Fruit fly (Drosophila melanogaster) whole organism, embryonic: ENCODE measurements around the gene CG11454.
A peak's percentile ranks its signal among the peaks of the same experiment; 100 is the strongest.

Source experiments
- Abd-B ChIP-seq: fragments of 200-800 bp; sonication (Bioruptor generic); optimal IDR thresholded peaks from 2 replicates; lab custom pipeline; 2018; ENCODE audit warnings: missing biosample characterization, mild to moderate bottlenecking, missing genetic modification characterization, moderate library complexity
- B-H2 ChIP-seq: fragments of 200-800 bp; sonication (Bioruptor generic); optimal IDR thresholded peaks from 2 replicates; lab custom pipeline; 2018; ENCODE audit warnings: missing biosample characterization, mild to moderate bottlenecking, missing genetic modification characterization
- Bdp1 ChIP-seq: fragments of 200-800 bp; sonication (Bioruptor generic); optimal IDR thresholded peaks from 3 replicates; lab custom pipeline; 2016; ENCODE audit warnings: missing biosample characterization, missing genetic modification characterization
- Bteb2 ChIP-seq: fragments of 200-800 bp; sonication (Bioruptor generic); optimal IDR thresholded peaks from 2 replicates; lab custom pipeline; 2016; ENCODE audit warnings: missing biosample characterization, missing genetic modification characterization
- CG10209 ChIP-seq: fragments of 200-800 bp; sonication (Bioruptor generic); optimal IDR thresholded peaks from 3 replicates; lab custom pipeline; 2017; ENCODE audit warnings: missing biosample characterization, mild to moderate bottlenecking, missing genetic modification characterization, missing genetic modification reagents
- CG12104 ChIP-seq: fragments of 200-800 bp; sonication (Bioruptor generic); optimal IDR thresholded peaks from 3 replicates; lab custom pipeline; 2016; ENCODE audit warnings: missing biosample characterization, missing genetic modification characterization
- CG12219 ChIP-seq: fragments of 200-800 bp; sonication (Bioruptor generic); optimal IDR thresholded peaks from 3 replicates; lab custom pipeline; 2018; ENCODE audit warnings: missing biosample characterization, mild to moderate bottlenecking, missing genetic modification characterization
- CG1233 ChIP-seq: fragments of 200-800 bp; sonication (Bioruptor generic); optimal IDR thresholded peaks from 4 replicates; lab custom pipeline; 2018; ENCODE audit warnings: missing biosample characterization, mild to moderate bottlenecking, missing genetic modification characterization
- CG13624 ChIP-seq: fragments of 200-800 bp; sonication (Bioruptor generic); optimal IDR thresholded peaks from 2 replicates; lab custom pipeline; 2016; ENCODE audit warnings: missing biosample characterization, missing genetic modification characterization
- CG14667 ChIP-seq: fragments of 200-800 bp; sonication (Bioruptor generic); IDR thresholded peaks from 2 replicates; pipeline ENCODE4 v1.3.6; 2022; ENCODE audit warnings: missing biosample characterization, missing genetic modification characterization
- CG15011 ChIP-seq: fragments of 200-800 bp; sonication (Bioruptor generic); optimal IDR thresholded peaks from 3 replicates; lab custom pipeline; 2018; ENCODE audit warnings: missing biosample characterization, mild to moderate bottlenecking, missing genetic modification characterization
- CG15073 ChIP-seq: fragments of 200-800 bp; sonication (Bioruptor generic); optimal IDR thresholded peaks from 2 replicates; lab custom pipeline; 2016; ENCODE audit warnings: missing biosample characterization, missing genetic modification characterization
- CG18619 ChIP-seq: fragments of 200-800 bp; sonication (Bioruptor generic); optimal IDR thresholded peaks from 3 replicates; lab custom pipeline; 2017; ENCODE audit warnings: missing biosample characterization, mild to moderate bottlenecking, missing genetic modification characterization
- CG31388 ChIP-seq: fragments of 200-800 bp; sonication (Bioruptor generic); optimal IDR thresholded peaks from 2 replicates; lab custom pipeline; 2016; ENCODE audit warnings: missing biosample characterization, missing genetic modification characterization
- CG6175 ChIP-seq: fragments of 200-800 bp; sonication (Bioruptor generic); IDR thresholded peaks from 3 replicates; pipeline ENCODE4 v1.3.6; 2022; ENCODE audit warnings: missing biosample characterization, missing genetic modification characterization
- CG6854 ChIP-seq: fragments of 200-800 bp; sonication (Bioruptor generic); optimal IDR thresholded peaks from 3 replicates; lab custom pipeline; 2017; ENCODE audit warnings: missing biosample characterization, mild to moderate bottlenecking, missing genetic modification characterization
- CG8281 ChIP-seq: fragments of 200-800 bp; sonication (Bioruptor generic); optimal IDR thresholded peaks from 2 replicates; lab custom pipeline; 2018; ENCODE audit warnings: missing biosample characterization, mild to moderate bottlenecking, missing genetic modification characterization, moderate library complexity
- CG8924 ChIP-seq: fragments of 200-800 bp; optimal IDR thresholded peaks from 3 replicates; lab custom pipeline; 2019; ENCODE audit warnings: missing biosample characterization, mild to moderate bottlenecking, missing genetic modification characterization, moderate library complexity
- CG9609 ChIP-seq: fragments of 200-800 bp; sonication (Bioruptor generic); optimal IDR thresholded peaks from 3 replicates; lab custom pipeline; 2016; ENCODE audit warnings: missing biosample characterization, missing genetic modification characterization
- CkIIα-i1 ChIP-seq: fragments of 200-800 bp; sonication (Bioruptor generic); IDR thresholded peaks from 2 replicates; pipeline ENCODE4 v1.3.6; 2022; ENCODE audit warnings: missing biosample characterization, missing genetic modification characterization
- CoRest ChIP-seq: fragments of 200-800 bp; sonication (Bioruptor generic); optimal IDR thresholded peaks from 3 replicates; lab custom pipeline; 2018; ENCODE audit warnings: missing biosample characterization, mild to moderate bottlenecking, missing genetic modification characterization, moderate library complexity
- Dfd ChIP-seq, 2 experiments: fragments of >200 bp; optimal IDR thresholded peaks; 2 replicates each; lab custom pipeline; 2017; ENCODE audit warnings: missing biosample characterization in 2 of 2, missing genetic modification characterization in 2 of 2
- Dll ChIP-seq: fragments of 200-800 bp; sonication (Bioruptor generic); IDR thresholded peaks from 4 replicates; pipeline ENCODE4 v1.3.6; 2022; ENCODE audit warnings: missing biosample characterization, missing genetic modification characterization; ENCODE audit not compliant: partially characterized antibody
- Doc2 ChIP-seq: fragments of 200-800 bp; sonication (Bioruptor generic); IDR thresholded peaks from 2 replicates; pipeline ENCODE4 v1.3.6; 2022; ENCODE audit warnings: missing biosample characterization, missing genetic modification characterization
- E2f1 ChIP-seq: fragments of 200-800 bp; sonication (Bioruptor generic); IDR thresholded peaks from 2 replicates; pipeline ENCODE4 v1.3.6; 2022; ENCODE audit warnings: missing biosample characterization, missing genetic modification characterization
- E2f2 ChIP-seq: fragments of 200-800 bp; sonication (Bioruptor generic); IDR thresholded peaks from 2 replicates; pipeline ENCODE4 v1.3.6; 2022; ENCODE audit warnings: missing biosample characterization, missing genetic modification characterization
- Gsc ChIP-seq: fragments of 200-800 bp; sonication (Bioruptor generic); IDR thresholded peaks from 2 replicates; pipeline ENCODE4 v1.3.6; 2022; ENCODE audit warnings: missing biosample characterization, missing genetic modification characterization
- H15 ChIP-seq: fragments of 200-800 bp; sonication (Bioruptor generic); IDR thresholded peaks from 3 replicates; pipeline ENCODE4 v1.3.6; 2022; ENCODE audit warnings: missing biosample characterization, missing genetic modification characterization
- H2.0 ChIP-seq: fragments of 200-800 bp; sonication (Bioruptor generic); IDR thresholded peaks from 2 replicates; pipeline ENCODE4 v1.3.6; 2022; ENCODE audit warnings: missing biosample characterization, missing genetic modification characterization
- HmgD ChIP-seq: fragments of 200-800 bp; sonication (Bioruptor generic); optimal IDR thresholded peaks from 3 replicates; lab custom pipeline; 2016; ENCODE audit warnings: missing biosample characterization, missing genetic modification characterization
- Hr78 ChIP-seq, 2 experiments: fragments of 200-800 bp in 1 of 2; fragments of >200 bp in 1 of 2; sonication (Bioruptor generic) in 1 of 2; optimal IDR thresholded peaks; 2 replicates each; lab custom pipeline; 2017 to 2019; ENCODE audit warnings: missing biosample characterization in 2 of 2, missing genetic modification characterization in 2 of 2, mild to moderate bottlenecking in 1 of 2, moderate library complexity in 1 of 2
- Ravus ChIP-seq: fragments of 200-800 bp; sonication (Bioruptor generic); IDR thresholded peaks from 2 replicates; pipeline ENCODE4 v1.3.6; 2022; ENCODE audit warnings: missing biosample characterization, missing genetic modification characterization
- Side ChIP-seq: fragments of 200-800 bp; sonication (Bioruptor generic); optimal IDR thresholded peaks from 2 replicates; lab custom pipeline; 2016; ENCODE audit warnings: missing biosample characterization, missing genetic modification characterization
- Sox102F ChIP-seq: fragments of 200-800 bp; sonication (Bioruptor generic); optimal IDR thresholded peaks from 2 replicates; lab custom pipeline; 2018; ENCODE audit warnings: missing biosample characterization, mild to moderate bottlenecking, missing genetic modification characterization, moderate library complexity
- bsh ChIP-seq, 2 experiments: fragments of 200-800 bp; sonication (Bioruptor generic); optimal IDR thresholded peaks; 2 replicates each; lab custom pipeline; 2017 to 2018; ENCODE audit warnings: mild to moderate bottlenecking in 2 of 2, missing biosample characterization in 2 of 2, missing genetic modification characterization in 2 of 2, moderate library complexity in 1 of 2
- chif ChIP-seq, 2 experiments: fragments of 200-800 bp; sonication (Bioruptor generic); optimal IDR thresholded peaks; 3 replicates each; lab custom pipeline; 2016; ENCODE audit warnings: missing biosample characterization in 2 of 2, missing genetic modification characterization in 2 of 2
- corto ChIP-seq: fragments of 200-800 bp; sonication (Bioruptor generic); optimal IDR thresholded peaks from 2 replicates; lab custom pipeline; 2016; ENCODE audit warnings: missing biosample characterization, mild to moderate bottlenecking, missing genetic modification characterization, moderate library complexity
- cwo ChIP-seq: fragments of 200-800 bp; sonication (Bioruptor generic); optimal IDR thresholded peaks from 3 replicates; lab custom pipeline; 2017; ENCODE audit warnings: missing biosample characterization, missing genetic modification characterization, mild to moderate bottlenecking, moderate library complexity, missing genetic modification reagents
- danr ChIP-seq: fragments of 200-800 bp; sonication (Bioruptor generic); IDR thresholded peaks from 2 replicates; pipeline ENCODE4 v1.3.6; 2022; ENCODE audit warnings: missing biosample characterization, missing genetic modification characterization
- dmrt11E ChIP-seq: fragments of 200-800 bp; sonication (Bioruptor generic); optimal IDR thresholded peaks from 3 replicates; lab custom pipeline; 2018; ENCODE audit warnings: missing biosample characterization, mild to moderate bottlenecking, missing genetic modification characterization, moderate library complexity
- exex ChIP-seq: fragments of 200-800 bp; sonication (Bioruptor generic); optimal IDR thresholded peaks from 4 replicates; lab custom pipeline; 2018; ENCODE audit warnings: missing biosample characterization, mild to moderate bottlenecking, missing genetic modification characterization, moderate library complexity
- grau ChIP-seq: fragments of 200-800 bp; optimal IDR thresholded peaks from 3 replicates; lab custom pipeline; 2019; ENCODE audit warnings: missing biosample characterization, mild to moderate bottlenecking, missing genetic modification characterization, moderate library complexity
- maf-S ChIP-seq: fragments of 200-800 bp; sonication (Bioruptor generic); optimal IDR thresholded peaks from 2 replicates; lab custom pipeline; 2016; ENCODE audit warnings: missing biosample characterization, missing genetic modification characterization
- prd ChIP-seq, 3 experiments: fragments of >200 bp in 2 of 3; fragments of 200-800 bp in 1 of 3; sonication (Bioruptor generic) in 1 of 3; optimal IDR thresholded peaks in 2 of 3; IDR thresholded peaks in 1 of 3; 2 replicates in 2 of 3; 3 replicates in 1 of 3; pipeline versions ENCODE4 v1.3.6 to Lab custom; 2017 to 2022; ENCODE audit warnings: missing biosample characterization in 1 of 3, missing genetic modification characterization in 1 of 3
- rib ChIP-seq: fragments of 200-800 bp; sonication (Bioruptor generic); IDR thresholded peaks from 2 replicates; pipeline ENCODE4 v1.3.6; 2022; ENCODE audit warnings: missing biosample characterization, missing genetic modification characterization
- sc ChIP-seq, 3 experiments: fragments of >200 bp in 2 of 3; fragments of 200-800 bp in 1 of 3; sonication (Bioruptor generic) in 1 of 3; optimal IDR thresholded peaks; 2 replicates in 2 of 3; 3 replicates in 1 of 3; lab custom pipeline; 2017; ENCODE audit warnings: mild to moderate bottlenecking in 1 of 3, missing biosample characterization in 1 of 3, missing genetic modification characterization in 1 of 3, missing genetic modification reagents in 1 of 3
- sqz ChIP-seq: fragments of 200-800 bp; sonication (Bioruptor generic); optimal IDR thresholded peaks from 3 replicates; lab custom pipeline; 2018; ENCODE audit warnings: missing biosample characterization, mild to moderate bottlenecking, missing genetic modification characterization
- unc-4 ChIP-seq: fragments of 200-800 bp; sonication (Bioruptor generic); IDR thresholded peaks from 2 replicates; pipeline ENCODE4 v1.3.6; 2022; ENCODE audit warnings: missing biosample characterization, missing genetic modification characterization; ENCODE audit not compliant: partially characterized antibody
- usp ChIP-seq: fragments of >200 bp; optimal IDR thresholded peaks from 2 replicates; lab custom pipeline; 2017; ENCODE audit warnings: missing biosample characterization, missing genetic modification characterization

The CG11454 gene

DNA sequence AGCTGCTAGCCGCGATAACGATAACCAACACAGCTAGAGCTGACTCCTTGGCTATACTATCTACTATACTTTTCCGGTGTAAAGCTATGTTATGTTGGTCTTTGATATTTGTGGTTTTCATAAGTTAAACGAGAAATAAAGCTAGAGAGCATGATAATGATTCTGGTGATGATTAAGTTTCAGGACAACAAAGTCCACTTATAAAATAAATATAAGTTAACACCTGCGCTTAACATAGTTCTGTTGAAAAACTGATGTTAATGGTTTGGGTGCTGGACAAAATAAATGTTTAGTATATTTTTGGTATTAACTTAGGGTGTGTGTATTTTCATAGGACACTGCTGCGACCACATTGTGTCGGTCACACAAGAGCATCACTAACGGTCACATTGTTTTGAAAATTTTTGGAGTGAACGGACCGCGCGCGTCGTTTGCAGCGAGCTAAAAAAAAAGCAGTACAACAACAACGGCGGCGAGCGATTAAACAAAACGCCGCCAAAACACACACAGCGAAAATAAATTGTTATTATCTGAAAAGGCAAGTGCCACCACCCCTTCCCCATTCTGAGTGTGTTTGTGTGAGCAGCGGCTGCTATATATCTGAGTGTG lies 15.6 kb downstream of the CG11454 start, which contains the start of the genes CG33635 and spen (continued):
- TF ChIP-seq bsh (GFP tag; optimal IDR thresholded peaks at IDR 0.05; lab: Kevin White, UChicago) (peak in 1 of 2 experiments; percentile 2), CG10209 (GFP tag; lab: Kevin White, UChicago) (peak; percentile 21), HmgD (GFP tag; lab: Kevin White, UChicago) (peak; percentile 47), Dll (no peak), CG12219 (GFP tag; lab: Kevin White, UChicago) (peak; percentile 35), CG6175 (GFP tag; lab: Robert Waterston, UW) (no peak), corto (peak; percentile 49), cwo (GFP tag; lab: Kevin White, UChicago) (peak; percentile 19), E2f1 (GFP tag; lab: Robert Waterston, UW) (no peak), maf-S (no peak), Doc2 (GFP tag; lab: Robert Waterston, UW) (no peak), sqz (GFP tag; lab: Kevin White, UChicago) (peak; percentile 95), CG31388 (no peak), unc-4 (GFP tag; lab: Robert Waterston, UW) (no peak), CG8281 (tag; lab: Kevin White, UChicago) (no peak), CG15011 (GFP tag; lab: Kevin White, UChicago) (no peak), grau (tag; lab: Kevin White, UChicago) (peak; percentile 38), Bdp1 (GFP tag; lab: Kevin White, UChicago) (no peak), CG8924 (tag; lab: Kevin White, UChicago) (peak; percentile 82), Side (peak; percentile 30), CG18619 (GFP tag; lab: Kevin White, UChicago) (peak; percentile 7), Ravus (GFP tag; lab: Robert Waterston, UW) (no peak), sc (optimal IDR thresholded peaks at IDR 0.05; lab: Kevin White, UChicago) (no peak), sc (GFP tag; optimal IDR thresholded peaks at IDR 0.05; lab: Kevin White, UChicago) (no peak), CG1233 (peak; percentile 43), rib (no peak), CG15073 (GFP tag; lab: Kevin White, UChicago) (no peak), CG9609 (no peak), CG12104 (GFP tag; lab: Kevin White, UChicago) (no peak), CoRest (tag; lab: Kevin White, UChicago) (peak; percentile 47), usp (no peak), B-H2 (peak; percentile 56), Abd-B (no peak), danr (no peak), Gsc (GFP tag; lab: Robert Waterston, UW) (no peak), CG14667 (GFP tag; lab: Robert Waterston, UW) (no peak), Bteb2 (peak; percentile 36), exex (tag; lab: Kevin White, UChicago) (peak; percentile 61), chif (GFP tag; optimal IDR thresholded peaks at IDR 0.05; lab: Kevin White, UChicago) (no peak), CG13624 (GFP tag; lab: Kevin White, UChicago) (peak; percentile 17), H15 (no peak), Sox102F (GFP tag; lab: Kevin White, UChicago) (no peak), CG6854 (peak; percentile 57), H2.0 (no peak), Hr78 (GFP tag; optimal IDR thresholded peaks at IDR 0.05; lab: Kevin White, UChicago) (no peak), E2f2 (GFP tag; lab: Robert Waterston, UW) (no peak), CkIIα-i1 (GFP tag; lab: Robert Waterston, UW) (no peak), Dfd (GFP tag; optimal IDR thresholded peaks at IDR 0.05; lab: Kevin White, UChicago) (no peak), dmrt11E (tag; lab: Kevin White, UChicago) (peak; percentile 16), prd (optimal IDR thresholded peaks at IDR 0.05; lab: Kevin White, UChicago) (no peak), prd (GFP tag; IDR thresholded peaks at IDR 0.05; lab: Robert Waterston, UW) (no peak)
